Worm (Caenorhabditis elegans): ENCODE measurements around the gene srx-74.

DNA sequence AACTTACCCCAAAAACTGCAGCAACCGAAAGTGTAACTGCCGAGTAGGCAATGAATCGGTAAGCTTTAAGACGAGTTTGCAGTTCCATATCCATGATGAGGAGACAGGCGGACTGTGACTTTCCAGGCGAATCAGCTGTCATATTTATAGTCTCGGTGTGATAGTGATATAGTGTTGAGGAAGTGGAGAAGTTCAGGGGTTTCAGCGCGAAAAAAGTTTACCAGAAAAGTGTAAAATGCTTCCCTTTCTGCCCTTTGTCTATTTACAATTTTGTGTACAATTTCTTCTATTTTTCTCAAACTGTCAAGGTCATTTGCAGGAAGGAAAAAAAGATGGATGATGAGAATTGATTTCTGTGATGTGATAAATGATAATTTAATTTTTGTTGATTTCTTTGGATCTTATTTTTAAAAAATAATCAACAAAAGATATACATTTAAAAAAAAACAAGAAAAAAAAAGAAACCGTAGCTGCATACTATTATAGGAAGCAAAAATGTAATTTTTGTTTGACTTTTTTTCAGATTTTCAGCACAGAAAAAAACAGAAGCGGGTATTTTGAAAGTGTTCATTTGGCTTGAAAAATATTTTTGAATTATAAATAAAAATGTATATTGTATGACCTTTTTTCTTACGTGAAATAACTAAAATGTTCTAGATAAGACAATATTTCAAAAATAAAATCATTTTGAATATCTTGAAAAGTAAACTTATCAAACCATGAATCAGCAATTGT, 8.3 kb downstream of the srx-74 start, which contains the start of the genes col-139 and F41F3.1:
- TF ChIP-seq unc-62 (GFP tag; optimal IDR thresholded peaks at IDR 0.05), result no peak
- no peak for TF ChIP-seq lsy-2 (tag; optimal IDR thresholded peaks at IDR 0.05)
- TF ChIP-seq nhr-12 (tag; optimal IDR thresholded peaks at IDR 0.05), result no peak
- TF ChIP-seq unc-39 (tag; optimal IDR thresholded peaks at IDR 0.05), result no peak
- TF ChIP-seq unc-120 (tag; optimal IDR thresholded peaks at IDR 0.05; ENCODE audit: poor library complexity, severe bottlenecking), result no peak
- TF ChIP-seq lin-13 (tag; optimal IDR thresholded peaks at IDR 0.05), result no peak
- no peak for TF ChIP-seq ztf-11 (tag; optimal IDR thresholded peaks at IDR 0.05)
- no peak for TF ChIP-seq sptf-1 (tag; optimal IDR thresholded peaks at IDR 0.05)
- TF ChIP-seq sem-2 (GFP tag; optimal IDR thresholded peaks at IDR 0.05), result no peak
- no peak for TF ChIP-seq nhr-2 (tag; optimal IDR thresholded peaks at IDR 0.05)
- TF ChIP-seq nhr-76 (tag; optimal IDR thresholded peaks at IDR 0.05), result no peak

All from whole organism, mixed stage, embryonic.